Fruit fly (Drosophila melanogaster): ENCODE results near the gene Sfp26Ad.

dm6 chr2L:5983236-5983635 is 40.1 kb upstream of the Sfp26Ad start:
- TF ChIP-seq psq (optimal IDR thresholded peaks at IDR 0.05), result no peak
- no peak for TF ChIP-seq CG8478 (optimal IDR thresholded peaks at IDR 0.05)
- no peak for TF ChIP-seq Dll (optimal IDR thresholded peaks at IDR 0.05)
- no peak for TF ChIP-seq EcR (GFP tag; optimal IDR thresholded peaks at IDR 0.05)
- TF ChIP-seq usp (GFP tag; optimal IDR thresholded peaks at IDR 0.05), result no peak

Measured in whole organism.